Worm (Caenorhabditis elegans): ENCODE data around the gene nlp-61.

DNA sequence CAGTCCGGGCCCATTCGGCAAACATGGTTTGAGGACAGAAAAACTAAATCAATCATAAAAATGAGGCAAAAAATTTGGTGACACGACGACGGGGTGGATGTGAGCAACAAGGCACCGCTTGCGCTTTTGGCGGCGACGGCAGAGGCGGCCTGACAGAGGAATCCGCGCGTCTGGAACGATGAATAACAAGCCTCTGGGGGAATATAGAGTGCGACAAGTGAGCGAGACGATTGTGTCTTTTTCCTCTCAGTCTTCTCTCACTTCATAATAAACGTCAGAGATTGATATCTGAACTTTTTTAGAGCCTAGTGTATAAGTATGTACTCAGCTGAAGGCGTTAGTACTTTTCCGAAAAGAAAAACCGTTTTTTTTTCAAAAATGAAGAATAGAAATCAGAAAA is 19.5 kb upstream of the nlp-61 start, which contains the start of gene twk-17:
- TF ChIP-seq ama-1 (optimal IDR thresholded peaks at IDR 0.05) (no peak), pes-1 (GFP tag; IDR thresholded peaks at IDR 0.05) (no peak), hmbx-1 (tag; optimal IDR thresholded peaks at IDR 0.05) (no peak), sea-1 (GFP tag; conservative IDR thresholded peaks at IDR 0.05) (no peak)

Measured in whole organism, early embryonic.